Worm (Caenorhabditis elegans): ENCODE measurements around the gene F54B11.11.

DNA sequence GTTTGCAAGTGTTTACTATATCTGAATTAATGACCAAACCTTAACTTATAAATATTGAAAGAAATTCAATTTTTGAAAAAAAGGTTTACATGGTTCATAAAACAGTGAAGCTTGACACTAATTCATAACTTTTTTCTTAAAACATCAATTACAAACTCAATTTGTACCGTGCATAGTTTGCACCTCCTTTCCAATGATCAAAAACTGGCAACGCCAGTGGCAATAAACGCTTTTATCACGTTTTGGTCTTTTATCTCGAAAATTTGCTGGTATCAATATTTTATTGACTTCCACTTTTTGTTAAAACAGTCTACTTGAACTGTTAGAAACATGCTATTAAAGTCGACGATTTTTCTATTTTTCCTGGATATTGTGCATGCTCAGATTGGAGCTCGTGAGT is at the start of gene F54B11.11:
- no peak for TF ChIP-seq nhr-28 (tag; optimal IDR thresholded peaks at IDR 0.05)
- no peak for TF ChIP-seq nhr-11 (tag; optimal IDR thresholded peaks at IDR 0.05)
- TF ChIP-seq lin-15B (tag; optimal IDR thresholded peaks at IDR 0.05), result no peak
- no peak for TF ChIP-seq nhr-23 (tag; optimal IDR thresholded peaks at IDR 0.05)
- no peak for TF ChIP-seq ceh-82 (tag; optimal IDR thresholded peaks at IDR 0.05)
- no peak for TF ChIP-seq unc-62 (GFP tag; optimal IDR thresholded peaks at IDR 0.05)

Data from whole organism, L3 larva.